Worm (Caenorhabditis elegans) whole organism, late embryonic: Measurements from ENCODE around the gene ZK1248.17.

ENCODE experiments used
- K02D7.2 ChIP-seq: sonication (generic microtip); optimal IDR thresholded peaks from 2 replicates; lab custom pipeline; 2017; ENCODE audit warnings: mild to moderate bottlenecking, missing genetic modification characterization, missing compliant biosample characterization
- ceh-14 ChIP-seq: sonication (generic microtip); optimal IDR thresholded peaks from 2 replicates; lab custom pipeline; 2016; ENCODE audit warnings: missing genotype, missing genetic modification characterization, missing compliant biosample characterization
- ceh-24 ChIP-seq: sonication (generic microtip); optimal IDR thresholded peaks from 2 replicates; lab custom pipeline; 2016; ENCODE audit warnings: mild to moderate bottlenecking, missing genetic modification characterization, missing compliant biosample characterization
- fax-1 ChIP-seq: sonication (generic microtip); optimal IDR thresholded peaks from 2 replicates; lab custom pipeline; 2016; ENCODE audit warnings: missing genotype, missing genetic modification characterization, missing compliant biosample characterization
- fkh-10 ChIP-seq: fragments of 150-350 bp; optimal IDR thresholded peaks from 2 replicates; lab custom pipeline; 2014; ENCODE audit warnings: missing biosample characterization, missing genetic modification reagents, missing genetic modification characterization
- lin-11 ChIP-seq: fragments of 200-800 bp; sonication (Bioruptor generic); optimal IDR thresholded peaks from 2 replicates; lab custom pipeline; 2018; ENCODE audit warnings: mild to moderate bottlenecking, missing genetic modification characterization, missing compliant biosample characterization
- pha-4 ChIP-seq: fragments of 150-350 bp; optimal IDR thresholded peaks from 2 replicates; lab custom pipeline; 2018; ENCODE audit warnings: missing biosample characterization, missing genetic modification reagents, missing genetic modification characterization
- tbx-2 ChIP-seq: sonication (generic microtip); optimal IDR thresholded peaks from 2 replicates; lab custom pipeline; 2016; ENCODE audit warnings: missing genetic modification characterization, missing compliant biosample characterization
- zip-5 ChIP-seq: sonication (generic microtip); optimal IDR thresholded peaks from 2 replicates; lab custom pipeline; 2016; ENCODE audit warnings: missing genetic modification characterization, missing compliant biosample characterization

DNA sequence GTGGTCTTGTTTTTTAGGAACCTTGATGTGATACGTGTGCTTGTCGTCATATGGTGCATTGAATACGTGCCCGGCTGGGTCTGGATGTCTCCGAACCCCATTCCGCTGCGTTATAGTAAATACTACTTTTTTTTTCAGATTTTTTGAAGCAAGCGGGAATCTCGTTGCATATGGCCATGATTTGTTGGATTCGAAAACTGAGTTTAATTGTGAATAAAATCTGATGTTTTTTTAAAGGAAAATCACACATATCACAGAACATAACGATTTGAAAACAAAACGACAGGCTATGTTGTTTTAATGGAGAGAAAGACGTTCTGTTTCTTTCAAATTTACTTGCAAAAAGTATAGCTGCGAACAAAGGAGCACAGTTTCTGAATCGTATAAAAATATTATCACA, at the start of gene ZK1248.17, which contains the start of gene H41C03.3:
- TF ChIP-seq tbx-2 (no peak), fkh-10 (GFP tag; lab: Kevin White, UChicago) (no peak), ceh-24 (tag; lab: Kevin White, UChicago) (no peak), ceh-14 (no peak), K02D7.2 (no peak), lin-11 (tag; lab: Kevin White, UChicago) (no peak), pha-4 (tag; lab: Kevin White, UChicago) (no peak), fax-1 (tag; lab: Kevin White, UChicago) (no peak), zip-5 (no peak)
